Worm (Caenorhabditis elegans) whole organism, early embryonic: ENCODE measurements around the gene clec-34.

Experiments
- B0310.2 ChIP-seq: sonication (generic microtip); optimal IDR thresholded peaks from 2 replicates; lab custom pipeline; 2016; ENCODE audit warnings: mild to moderate bottlenecking, missing genetic modification characterization, missing compliant biosample characterization
- ama-1 ChIP-seq: fragments of 150-350 bp; optimal IDR thresholded peaks from 2 replicates; lab custom pipeline; 2014
- pes-1 ChIP-seq: fragments of 200-800 bp; sonication (Bioruptor generic); IDR thresholded peaks from 2 replicates; pipeline ENCODE4 v1.3.6; 2022; ENCODE audit warnings: missing genetic modification reagents, missing genetic modification characterization, missing compliant biosample characterization
- sea-1 ChIP-seq: fragments of 200-800 bp; sonication (Bioruptor generic); conservative IDR thresholded peaks from 2 replicates; pipeline ENCODE4 v1.3.6; 2022; ENCODE audit warnings: missing genetic modification characterization, missing compliant biosample characterization
- tbx-37 ChIP-seq: fragments of 200-800 bp; sonication (Bioruptor generic); conservative IDR thresholded peaks from 2 replicates; pipeline ENCODE4 v1.3.6; 2022; ENCODE audit warnings: missing genetic modification reagents, missing genetic modification characterization, missing compliant biosample characterization
- tra-4 ChIP-seq: sonication (generic microtip); optimal IDR thresholded peaks from 2 replicates; lab custom pipeline; 2017; ENCODE audit warnings: missing genetic modification characterization, missing compliant biosample characterization

DNA sequence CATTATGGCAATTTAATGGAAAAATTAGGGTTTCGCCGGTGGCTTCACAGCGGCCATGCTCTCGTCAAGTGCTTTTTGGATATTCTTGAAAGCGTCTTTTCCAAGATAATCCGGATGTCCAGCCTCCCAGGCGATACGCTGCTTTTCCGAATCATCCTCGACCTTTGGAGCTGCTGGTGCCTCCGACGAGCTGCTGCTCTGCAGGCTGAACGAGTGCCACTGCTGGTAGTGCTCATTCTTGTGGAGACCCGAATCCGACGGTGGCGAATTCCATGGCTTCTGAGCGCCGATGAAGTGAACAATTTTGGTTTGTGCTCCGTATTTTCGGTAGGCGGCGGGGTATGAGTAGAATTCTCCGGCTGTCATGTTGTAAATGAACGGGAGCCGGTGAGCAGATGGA lies 9.6 kb downstream of the clec-34 start:
- TF ChIP-seq B0310.2 (tag; lab: Kevin White, UChicago): no peak
- no peak for TF ChIP-seq sea-1 (GFP tag; lab: Robert Waterston, UW)
- TF ChIP-seq ama-1 (lab: Kevin White, UChicago): no peak
- no peak for TF ChIP-seq tbx-37 (GFP tag; lab: Robert Waterston, UW)
- no peak for TF ChIP-seq pes-1
- no peak for TF ChIP-seq tra-4
